Fruit fly (Drosophila melanogaster): ENCODE data around the gene Cdk8.
A peak's percentile ranks its signal among the peaks of the same experiment; 100 is the strongest.

Gene Cdk8

DNA sequence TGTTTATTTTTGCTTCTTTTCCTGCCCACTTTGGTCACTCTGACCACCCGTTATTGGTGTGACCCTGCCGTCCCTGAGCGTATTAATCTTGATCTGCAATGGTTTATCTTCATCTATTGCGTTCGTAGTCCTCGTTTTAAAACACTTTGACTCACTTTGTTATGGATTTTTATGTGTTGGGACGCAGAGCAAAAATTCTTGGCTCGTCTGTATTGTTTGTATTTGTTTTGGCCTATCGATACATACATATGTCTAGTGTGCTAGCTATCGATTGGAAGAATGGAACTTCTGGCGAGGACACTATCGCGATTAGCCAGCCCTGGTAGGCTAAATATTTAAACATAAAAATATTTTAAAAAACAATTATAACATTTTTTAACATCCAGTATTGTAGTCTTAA is 21.2 kb upstream of the Cdk8 start, which contains the start of gene CG10809 (continued):
- TF ChIP-seq Awh (GFP tag; IDR thresholded peaks at IDR 0.05) (no peak), ind (GFP tag; optimal IDR thresholded peaks at IDR 0.05) (peak; percentile 15), Hr3 (GFP tag; optimal IDR thresholded peaks at IDR 0.05) (peak; percentile 11), CG15601 (tag; optimal IDR thresholded peaks at IDR 0.05) (peak; percentile 42), CG12299 (tag; optimal IDR thresholded peaks at IDR 0.05) (no peak), zfh1 (GFP tag; IDR thresholded peaks at IDR 0.05) (no peak; the same call in 2 of the 3 replicates), CG10267 (tag; optimal IDR thresholded peaks at IDR 0.05) (peak; percentile 74), Jarid2 (GFP tag; optimal IDR thresholded peaks at IDR 0.05) (no peak), Doc2 (GFP tag; IDR thresholded peaks at IDR 0.05) (no peak), Atf3 (GFP tag; optimal IDR thresholded peaks at IDR 0.05) (no peak), zen (tag; optimal IDR thresholded peaks at IDR 0.05) (peak; percentile 49), CG15514 (GFP tag; optimal IDR thresholded peaks at IDR 0.05) (peak; percentile 87), unpg (GFP tag; optimal IDR thresholded peaks at IDR 0.05) (no peak), CG13287 (GFP tag; IDR thresholded peaks at IDR 0.05; ENCODE audit: partially characterized antibody) (peak; percentile 95), CG11723 (GFP tag; optimal IDR thresholded peaks at IDR 0.05) (no peak), Dref (GFP tag; IDR thresholded peaks at IDR 0.05) (peak; percentile 91), CG16815 (GFP tag; optimal IDR thresholded peaks at IDR 0.05) (no peak), HmgD (GFP tag; optimal IDR thresholded peaks at IDR 0.05) (peak; percentile 25), CG17186 (GFP tag; optimal IDR thresholded peaks at IDR 0.05) (peak; percentile 60), CG1603 (tag; optimal IDR thresholded peaks at IDR 0.05) (peak; percentile 68), nau (GFP tag; optimal IDR thresholded peaks at IDR 0.05) (no peak), Mrtf (GFP tag; IDR thresholded peaks at IDR 0.05) (no peak), NFAT (GFP tag; IDR thresholded peaks at IDR 0.05) (no peak), sens-2 (GFP tag; IDR thresholded peaks at IDR 0.05) (no peak), CG15269 (tag; optimal IDR thresholded peaks at IDR 0.05) (no peak), CG43689 (GFP tag; IDR thresholded peaks at IDR 0.05) (no peak), Atf6 (GFP tag; IDR thresholded peaks at IDR 0.05) (no peak), ems (GFP tag; optimal IDR thresholded peaks at IDR 0.05) (no peak), rib (GFP tag; IDR thresholded peaks at IDR 0.05) (no peak), insv (GFP tag; optimal IDR thresholded peaks at IDR 0.05) (no peak), CG8944 (GFP tag; optimal IDR thresholded peaks at IDR 0.05) (no peak), CG14860 (GFP tag; IDR thresholded peaks at IDR 0.05; ENCODE audit: partially characterized antibody) (peak; percentile 88), B-H2 (GFP tag; optimal IDR thresholded peaks at IDR 0.05) (peak; percentile 28), tna (GFP tag; IDR thresholded peaks at IDR 0.05; ENCODE audit: partially characterized antibody) (peak; percentile 89), dan (GFP tag; IDR thresholded peaks at IDR 0.05) (no peak), bab2 (GFP tag; optimal IDR thresholded peaks at IDR 0.05) (no peak), grn (GFP tag; optimal IDR thresholded peaks at IDR 0.05) (peak; percentile 82), chinmo (GFP tag; IDR thresholded peaks at IDR 0.05; ENCODE audit: partially characterized antibody) (peak; percentile 83; the same call in 2 of the 4 replicates), Drgx (GFP tag; IDR thresholded peaks at IDR 0.05) (no peak), CG17802 (tag; optimal IDR thresholded peaks at IDR 0.05) (no peak), Neu2 (GFP tag; optimal IDR thresholded peaks at IDR 0.05; ENCODE audit: borderline replicate concordance) (no peak), CG12104 (GFP tag; optimal IDR thresholded peaks at IDR 0.05) (peak; percentile 14), CG9727 (GFP tag; optimal IDR thresholded peaks at IDR 0.05) (peak; percentile 48), CG6654 (GFP tag; optimal IDR thresholded peaks at IDR 0.05) (no peak), Eip74EF (GFP tag; optimal IDR thresholded peaks at IDR 0.05) (no peak), CG18764 (GFP tag; optimal IDR thresholded peaks at IDR 0.05) (peak; percentile 22), Fer3 (tag; optimal IDR thresholded peaks at IDR 0.05) (peak; percentile 33), CG32772 (GFP tag; IDR thresholded peaks at IDR 0.05) (no peak), slou (GFP tag; optimal IDR thresholded peaks at IDR 0.05) (peak; percentile 8), CG2199 (GFP tag; IDR thresholded peaks at IDR 0.05) (0 out of 3 replicates have a peak, but pooled peaks have one; percentile 33), Camta (GFP tag; optimal IDR thresholded peaks at IDR 0.05) (no peak)

Data from whole organism, embryonic.